Worm (Caenorhabditis elegans): ENCODE measurements around the gene ndub-5.

- TF ChIP-seq ama-1 (optimal IDR thresholded peaks at IDR 0.05), result no peak
- TF ChIP-seq ets-7 (tag; optimal IDR thresholded peaks at IDR 0.05), result no peak
- no peak for TF ChIP-seq tbx-37 (GFP tag; conservative IDR thresholded peaks at IDR 0.05)
Measured at ce11 chrII:5665029-5665428, 26.1 kb downstream of the ndub-5 start, which contains the start of gene C25H3.15.
